Fruit fly (Drosophila melanogaster) whole organism, pupa: ENCODE data around the gene by.

Experiments
- CG12605 ChIP-seq: fragments of 200-800 bp; sonication (Bioruptor generic); IDR thresholded peaks from 2 replicates; pipeline ENCODE4 v1.3.6; 2022; ENCODE audit warnings: missing biosample characterization, missing genetic modification characterization
- CG14655 ChIP-seq: fragments of 200-800 bp; sonication (Bioruptor generic); optimal IDR thresholded peaks from 3 replicates; lab custom pipeline; 2017; ENCODE audit warnings: mild to moderate bottlenecking, missing biosample characterization, missing genetic modification reagents, missing genetic modification characterization
- CG17806 ChIP-seq: fragments of 200-800 bp; sonication (Bioruptor generic); optimal IDR thresholded peaks from 2 replicates; lab custom pipeline; 2018; ENCODE audit warnings: missing biosample characterization, mild to moderate bottlenecking, missing genetic modification characterization, moderate library complexity
- CG32121 ChIP-seq: fragments of 200-800 bp; sonication (Bioruptor generic); IDR thresholded peaks from 2 replicates; pipeline ENCODE4 v1.3.6; 2022; ENCODE audit warnings: missing biosample characterization, missing genetic modification characterization
- CG34367 ChIP-seq: fragments of 200-800 bp; sonication (Bioruptor generic); optimal IDR thresholded peaks from 2 replicates; lab custom pipeline; 2018; ENCODE audit warnings: missing biosample characterization, mild to moderate bottlenecking, missing genetic modification characterization
- CG8159 ChIP-seq: fragments of 200-800 bp; sonication (Bioruptor generic); optimal IDR thresholded peaks from 3 replicates; lab custom pipeline; 2018; ENCODE audit warnings: missing biosample characterization, mild to moderate bottlenecking, missing genetic modification characterization, moderate library complexity
- CG9948 ChIP-seq: fragments of 200-800 bp; sonication (Bioruptor generic); optimal IDR thresholded peaks from 2 replicates; lab custom pipeline; 2018; ENCODE audit warnings: missing biosample characterization, mild to moderate bottlenecking, missing genetic modification characterization, moderate library complexity
- D1 ChIP-seq: fragments of 200-800 bp; sonication (Bioruptor generic); optimal IDR thresholded peaks from 2 replicates; lab custom pipeline; 2018; ENCODE audit warnings: missing biosample characterization, mild to moderate bottlenecking, missing genetic modification characterization, moderate library complexity
- EcR ChIP-seq: fragments of 200-800 bp; sonication (Bioruptor generic); optimal IDR thresholded peaks from 3 replicates; lab custom pipeline; 2019; ENCODE audit warnings: missing biosample characterization, missing genetic modification characterization, mild to moderate bottlenecking, moderate library complexity, missing genetic modification reagents
- Pif1A ChIP-seq: fragments of 200-800 bp; sonication (Bioruptor generic); optimal IDR thresholded peaks from 3 replicates; lab custom pipeline; 2016; ENCODE audit warnings: missing biosample characterization, missing genetic modification characterization
- Snoo ChIP-seq: fragments of 200-800 bp; sonication (Bioruptor generic); optimal IDR thresholded peaks from 3 replicates; lab custom pipeline; 2017; ENCODE audit warnings: missing biosample characterization, mild to moderate bottlenecking, missing genetic modification characterization, inconsistent platforms

DNA sequence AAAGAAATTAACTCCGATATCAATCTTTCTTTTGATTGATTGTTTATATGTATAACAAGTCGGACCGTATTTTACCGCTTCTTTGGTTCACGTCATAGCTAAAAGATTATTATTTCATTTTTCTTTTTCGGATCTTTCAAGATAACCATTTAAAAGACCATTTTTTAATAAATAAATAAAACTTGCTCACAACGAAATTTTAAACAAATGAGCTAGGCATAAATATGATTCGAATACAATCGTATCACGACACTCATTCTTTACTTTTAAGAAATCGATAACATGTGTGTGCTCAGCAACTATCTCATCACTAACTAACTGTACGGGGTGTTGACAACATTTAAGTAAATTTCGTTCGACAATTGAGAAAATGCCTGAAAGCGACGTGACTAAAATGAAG, 28.5 kb downstream of the by start, which contains the start of gene CG8149:
- TF ChIP-seq CG8159 (tag; lab: Kevin White, UChicago) (no peak), D1 (tag; lab: Kevin White, UChicago) (no peak), CG9948 (tag; lab: Kevin White, UChicago) (no peak), CG17806 (no peak), CG12605 (GFP tag; lab: Robert Waterston, UW) (no peak), CG14655 (no peak), CG34367 (tag; lab: Kevin White, UChicago) (no peak), Snoo (tag; lab: Kevin White, UChicago) (no peak), CG32121 (GFP tag; lab: Robert Waterston, UW) (no peak), EcR (no peak), Pif1A (GFP tag; lab: Kevin White, UChicago) (no peak)
